Worm (Caenorhabditis elegans): Measurements from ENCODE around the gene ctr-9.

DNA sequence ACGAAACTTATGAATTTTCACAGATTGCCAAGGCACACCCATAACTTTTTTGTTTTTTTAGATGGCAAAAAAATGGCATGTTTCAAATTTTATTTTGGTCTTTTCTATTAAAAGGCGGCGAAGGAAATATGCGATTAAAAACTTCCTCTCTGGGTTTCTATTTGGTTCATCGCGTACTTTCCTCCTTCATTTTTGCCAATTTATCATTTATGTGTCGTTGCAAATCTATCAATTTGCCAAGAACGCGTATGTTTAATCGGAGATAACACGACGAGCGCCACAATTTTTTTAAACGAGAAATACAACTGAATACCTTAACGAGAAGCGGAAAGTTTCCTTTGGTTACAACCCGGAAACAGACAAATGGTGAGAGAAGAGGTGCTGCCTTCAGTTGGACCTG is 18.7 kb upstream of the ctr-9 start:
- TF ChIP-seq dsc-1 (tag; optimal IDR thresholded peaks at IDR 0.05) (no peak), fkh-4 (tag; optimal IDR thresholded peaks at IDR 0.05; ENCODE audit: borderline replicate concordance) (no peak), ceh-90 (tag; optimal IDR thresholded peaks at IDR 0.05) (no peak), snpc-4 (tag; optimal IDR thresholded peaks at IDR 0.05) (no peak), rnt-1 (tag; optimal IDR thresholded peaks at IDR 0.05) (no peak), unc-62 (GFP tag; optimal IDR thresholded peaks at IDR 0.05) (no peak), pqm-1 (tag; optimal IDR thresholded peaks at IDR 0.05) (no peak), tlp-1 (tag; optimal IDR thresholded peaks at IDR 0.05) (no peak), blmp-1 (tag; optimal IDR thresholded peaks at IDR 0.05) (no peak), sptf-1 (tag; optimal IDR thresholded peaks at IDR 0.05) (no peak), aly-2 (tag; optimal IDR thresholded peaks at IDR 0.05) (no peak), ama-1 (optimal IDR thresholded peaks at IDR 0.05) (no peak), efl-1 (optimal IDR thresholded peaks at IDR 0.05) (no peak), efl-1 (GFP tag; optimal IDR thresholded peaks at IDR 0.05 in 1 of 2) (no peak)
